Worm (Caenorhabditis elegans) whole organism, young adult: ENCODE measurements around the gene clec-178.

ENCODE experiments used
- hlh-26 ChIP-seq: fragments of 200-800 bp; sonication (Bioruptor generic); conservative IDR thresholded peaks from 2 replicates; pipeline ENCODE4 v1.3.6; 2022; ENCODE audit warnings: missing genetic modification reagents, missing genetic modification characterization, missing compliant biosample characterization
- nhr-80 ChIP-seq: sonication (generic microtip); optimal IDR thresholded peaks from 2 replicates; lab custom pipeline; 2016; ENCODE audit warnings: missing genetic modification characterization, missing compliant biosample characterization
- ztf-6 ChIP-seq: fragments of 200-800 bp; sonication (Bioruptor generic); IDR thresholded peaks from 2 replicates; pipeline ENCODE4 v1.3.6; 2022; ENCODE audit warnings: missing genetic modification reagents, missing genetic modification characterization, missing compliant biosample characterization

clec-178 gene

ce11 chrIV:5703917-5704316, 50.2 kb downstream of the clec-178 start:
- TF ChIP-seq hlh-26 (GFP tag; lab: Robert Waterston, UW) (no peak), ztf-6 (GFP tag; lab: Robert Waterston, UW) (no peak), nhr-80 (tag; lab: Kevin White, UChicago) (no peak)
